Worm (Caenorhabditis elegans): ENCODE results near the gene ptr-16.

ptr-16 gene

ce11 chrV:1176277-1176839, 10.8 kb downstream of the ptr-16 start, which contains the start of gene T21H3.1 (continued):
- TF ChIP-seq snpc-1.2 (GFP tag; IDR thresholded peaks at IDR 0.05) (no peak), ztf-7 (tag; optimal IDR thresholded peaks at IDR 0.05) (no peak), lin-1 (GFP tag; IDR thresholded peaks at IDR 0.05) (peak; percentile 63; the same call in 1 of the 2 replicates), daf-16 (GFP tag; optimal IDR thresholded peaks at IDR 0.05) (no peak), daf-16 (tag; optimal IDR thresholded peaks at IDR 0.05) (peak; percentile 48), ces-1 (GFP tag; optimal IDR thresholded peaks at IDR 0.05) (no peak), daf-12 (tag; optimal IDR thresholded peaks at IDR 0.05) (no peak), nhr-25 (tag; optimal IDR thresholded peaks at IDR 0.05; ENCODE audit: borderline replicate concordance, insufficient read depth) (no peak), ztf-11 (tag; optimal IDR thresholded peaks at IDR 0.05) (no peak), nhr-28 (tag; optimal IDR thresholded peaks at IDR 0.05) (peak; percentile 91), lin-15B (tag; optimal IDR thresholded peaks at IDR 0.05) (no peak), nhr-48 (tag; optimal IDR thresholded peaks at IDR 0.05) (no peak), zfp-3 (GFP tag; conservative IDR thresholded peaks at IDR 0.05) (no peak), hlh-30 (tag; optimal IDR thresholded peaks at IDR 0.05; ENCODE audit: insufficient read depth) (peak; percentile 54), nhr-77 (tag; optimal IDR thresholded peaks at IDR 0.05) (peak; percentile 82), madf-9 (GFP tag; conservative IDR thresholded peaks at IDR 0.05) (no peak), aha-1 (tag) (peak; percentile 6), gei-8 (GFP tag; optimal IDR thresholded peaks at IDR 0.05) (no peak), dmd-9 (GFP tag; IDR thresholded peaks at IDR 0.05) (no peak), ceh-28 (tag; optimal IDR thresholded peaks at IDR 0.05) (no peak), jun-1 (tag; optimal IDR thresholded peaks at IDR 0.05) (no peak), mdl-1 (tag; optimal IDR thresholded peaks at IDR 0.05) (no peak), mes-2 (tag; optimal IDR thresholded peaks at IDR 0.05; ENCODE audit: poor library complexity, severe bottlenecking) (no peak), pha-4 (GFP tag; IDR thresholded peaks at IDR 0.05) (no peak), pha-4 (tag; optimal IDR thresholded peaks at IDR 0.05) (no peak), pqm-1 (tag; optimal IDR thresholded peaks at IDR 0.05) (peak; percentile 95), D1046.2 (GFP tag; IDR thresholded peaks at IDR 0.05) (no peak), daf-8 (GFP tag; IDR thresholded peaks at IDR 0.05) (no peak)

ce11 chrV:1179279-1179678, 13.8 kb downstream of the ptr-16 start, which contains the start of gene F25A2.1:
Gene F25A2.1 (plus strand): TSS chrV:1179579.
- TF ChIP-seq dmd-8 (GFP tag; IDR thresholded peaks at IDR 0.05) (no peak), ceh-32 (tag; optimal IDR thresholded peaks at IDR 0.05; ENCODE audit: poor library complexity) (no peak), dmd-6 (GFP tag; IDR thresholded peaks at IDR 0.05) (peak; percentile 51), unc-62 (GFP tag; optimal IDR thresholded peaks at IDR 0.05 in 1 of 2) (peak in 1 of 2 experiments; percentile 43), unc-62 (tag; optimal IDR thresholded peaks at IDR 0.05) (no peak)

ce11 chrV:1195995-1196394, 30.5 kb downstream of the ptr-16 start, which contains the start of the genes wrb-1 and Y50D4A.4:
Gene wrb-1 (plus strand): TSS chrV:1196072.
Gene Y50D4A.4 (minus strand): TSS chrV:1196127.
- TF ChIP-seq daf-12 (tag; optimal IDR thresholded peaks at IDR 0.05) (no peak), dve-1 (tag; optimal IDR thresholded peaks at IDR 0.05; ENCODE audit: insufficient read depth) (peak; percentile 53), egl-27 (tag; optimal IDR thresholded peaks at IDR 0.05) (no peak), nhr-6 (tag; optimal IDR thresholded peaks at IDR 0.05) (peak; percentile 17), php-3 (GFP tag; IDR thresholded peaks at IDR 0.05) (no peak), lsy-2 (tag; optimal IDR thresholded peaks at IDR 0.05) (peak in 1 of 2 experiments; percentile 90), mep-1 (tag; optimal IDR thresholded peaks at IDR 0.05) (peak; percentile 74), T20F7.1 (GFP tag; optimal IDR thresholded peaks at IDR 0.05) (peak; percentile 97), rbr-2 (tag; optimal IDR thresholded peaks at IDR 0.05) (peak; percentile 49), F10B5.3 (tag; optimal IDR thresholded peaks at IDR 0.05) (no peak), sdz-12 (GFP tag; optimal IDR thresholded peaks at IDR 0.05) (no peak), dpl-1 (GFP tag; optimal IDR thresholded peaks at IDR 0.05) (peak; percentile 86), mes-2 (tag; optimal IDR thresholded peaks at IDR 0.05; ENCODE audit: poor library complexity, severe bottlenecking) (peak; percentile 87), lin-38 (GFP tag; IDR thresholded peaks at IDR 0.05) (peak; percentile 78), daf-16 (GFP tag; optimal IDR thresholded peaks at IDR 0.05) (no peak), daf-16 (tag; optimal IDR thresholded peaks at IDR 0.05) (no peak), ztf-7 (tag; optimal IDR thresholded peaks at IDR 0.05) (peak; percentile 13), Y48G9A.11 (GFP tag; IDR thresholded peaks at IDR 0.05) (peak; percentile 93), arid-1 (GFP tag; conservative IDR thresholded peaks at IDR 0.05) (no peak), hlh-30 (tag; optimal IDR thresholded peaks at IDR 0.05; ENCODE audit: insufficient read depth) (no peak), nhr-25 (tag; optimal IDR thresholded peaks at IDR 0.05; ENCODE audit: borderline replicate concordance, insufficient read depth) (no peak), pha-4 (GFP tag; IDR thresholded peaks at IDR 0.05) (no peak), pha-4 (tag; optimal IDR thresholded peaks at IDR 0.05) (peak; percentile 18), skn-1 (tag; optimal IDR thresholded peaks at IDR 0.05) (no peak)

Data from whole organism, L4 larva.